Fruit fly (Drosophila melanogaster) whole organism: ENCODE measurements around the gene BtbVII.
A peak's percentile ranks its signal among the peaks of the same experiment; 100 is the strongest.

Experiments
- CG8478 ChIP-seq: fragments of >200 bp; optimal IDR thresholded peaks from 2 replicates; lab custom pipeline; 2018; ENCODE audit warnings: inconsistent platforms
- Dll ChIP-seq: fragments of >200 bp; optimal IDR thresholded peaks from 2 replicates; lab custom pipeline; 2017
- EcR ChIP-seq, 2 experiments: fragments of >200 bp; optimal IDR thresholded peaks; 2 replicates each; lab custom pipeline; 2017; ENCODE audit warnings: missing biosample characterization in 2 of 2, missing genetic modification characterization in 2 of 2, missing genetic modification reagents in 2 of 2
- pan ChIP-seq: fragments of >200 bp; optimal IDR thresholded peaks from 2 replicates; lab custom pipeline; 2017
- psq ChIP-seq: fragments of >200 bp; optimal IDR thresholded peaks from 2 replicates; lab custom pipeline; 2017
- usp ChIP-seq: fragments of >200 bp; optimal IDR thresholded peaks from 2 replicates; lab custom pipeline; 2017; ENCODE audit warnings: missing biosample characterization, missing genetic modification characterization, mixed read lengths

BtbVII gene

DNA sequence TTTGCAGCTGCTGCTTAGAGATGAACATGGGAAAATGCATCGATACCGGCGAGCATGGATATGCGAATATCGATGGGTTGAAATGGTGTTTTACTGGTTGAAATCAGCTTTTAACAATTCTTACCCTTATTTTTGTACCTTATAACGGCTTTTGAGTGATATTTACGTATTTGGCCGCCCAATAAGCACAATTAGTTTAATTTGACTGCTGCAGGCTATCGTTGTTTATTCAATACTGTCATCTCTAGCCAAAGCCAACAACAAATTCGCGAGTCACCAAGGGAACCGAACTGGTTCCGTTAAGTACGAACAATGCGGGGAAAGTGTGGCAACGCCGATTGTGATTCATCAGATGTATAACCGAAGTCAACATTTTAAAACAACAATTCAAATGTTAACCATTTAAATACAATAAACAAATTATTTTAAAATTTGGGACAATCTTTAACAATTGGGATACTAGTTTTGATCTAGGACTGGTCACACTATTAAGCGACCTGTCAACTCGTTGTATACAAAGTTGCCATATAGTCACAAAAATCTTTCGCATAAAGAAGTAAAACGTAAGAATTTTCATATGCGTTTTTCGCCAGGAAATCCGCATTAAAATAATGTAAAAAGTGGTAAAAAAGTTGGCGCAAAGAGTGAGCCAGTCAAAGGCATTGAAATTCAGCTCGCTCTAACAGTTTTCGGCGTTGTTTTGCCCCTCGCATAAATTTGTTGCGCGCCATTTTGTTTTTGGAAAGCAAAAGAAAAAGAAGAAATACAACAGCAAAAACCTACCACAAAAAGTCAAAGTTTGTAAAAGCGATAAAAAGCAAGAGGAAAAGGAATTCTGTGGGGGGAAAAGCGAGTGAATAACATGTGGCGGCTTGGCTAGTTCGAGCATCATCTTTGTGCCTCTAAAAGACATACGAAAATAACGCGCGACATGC is at the start of gene BtbVII, which contains the start of gene Usp5:
BtbVII (plus strand) TSS at position 522 of the 935 bp plus-strand sequence.
Usp5 (minus strand) TSS at position 234 of the 935 bp plus-strand sequence.
- no peak for TF ChIP-seq CG8478
- no peak for TF ChIP-seq EcR (GFP tag; optimal IDR thresholded peaks at IDR 0.05; lab: Kevin White, UChicago)
- TF ChIP-seq usp (GFP tag; lab: Kevin White, UChicago): no peak
- TF ChIP-seq psq (lab: Kevin White, UChicago): no peak
- no peak for TF ChIP-seq pan (lab: Kevin White, UChicago)
- no peak for TF ChIP-seq Dll (lab: Kevin White, UChicago)

DNA sequence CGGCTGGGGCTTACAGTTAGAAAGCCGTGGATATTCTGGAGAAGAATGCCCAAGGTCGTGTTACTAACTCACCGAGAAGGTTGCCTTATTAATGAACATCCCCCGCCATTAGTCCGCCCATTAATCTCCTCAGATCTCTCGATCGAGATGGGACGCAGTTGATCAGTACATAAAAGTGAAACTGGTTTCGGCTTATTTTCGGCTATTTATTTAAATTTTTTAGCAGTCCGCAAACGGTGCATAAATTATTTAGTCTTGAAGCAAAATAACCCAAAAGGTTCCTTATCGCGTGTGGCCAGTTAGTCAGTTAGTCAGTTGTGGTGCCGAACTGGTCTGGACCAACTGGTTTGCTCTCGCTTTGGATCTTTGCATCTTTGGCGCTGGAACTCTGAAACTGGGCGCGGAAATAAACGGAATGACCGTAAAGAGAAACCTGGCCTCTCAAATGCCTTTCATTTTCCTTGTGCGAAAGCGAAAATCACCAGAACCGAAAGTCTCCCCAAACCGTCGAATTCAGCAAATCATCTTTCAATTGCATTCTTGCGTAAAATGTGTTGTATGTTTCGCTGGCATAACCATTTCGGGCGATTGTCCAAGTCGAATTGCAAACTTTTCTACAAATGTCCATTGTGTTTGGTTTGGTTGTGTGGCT is 49.5 kb upstream of the BtbVII start:
- no peak for TF ChIP-seq Dll (lab: Kevin White, UChicago)
- TF ChIP-seq pan (lab: Kevin White, UChicago): no peak
- no peak for TF ChIP-seq CG8478
- no peak for TF ChIP-seq EcR (GFP tag; optimal IDR thresholded peaks at IDR 0.05; lab: Kevin White, UChicago)
- no peak for TF ChIP-seq usp (GFP tag; lab: Kevin White, UChicago)
- no peak for TF ChIP-seq psq (lab: Kevin White, UChicago)

DNA sequence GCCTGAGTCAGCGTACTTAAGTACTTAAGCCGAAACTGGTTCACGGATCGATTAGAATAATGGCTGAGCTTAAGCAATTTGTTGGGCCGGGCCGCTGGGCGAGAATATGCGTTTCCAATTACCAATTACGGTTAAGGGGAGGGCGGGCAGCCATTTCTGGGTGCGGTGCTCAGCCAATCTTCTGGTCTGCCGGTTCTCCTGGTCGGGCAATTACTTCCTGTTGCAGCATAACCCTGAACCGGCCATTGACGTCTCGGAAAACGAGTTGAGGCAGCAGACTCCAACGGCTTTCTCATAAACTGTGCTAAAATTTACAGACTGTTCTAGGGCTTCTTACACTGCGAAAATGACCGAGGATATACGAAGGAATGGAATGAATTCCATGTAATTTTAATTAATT is 47.3 kb upstream of the BtbVII start:
- TF ChIP-seq psq (lab: Kevin White, UChicago): no peak
- TF ChIP-seq pan (lab: Kevin White, UChicago): no peak
- no peak for TF ChIP-seq usp (GFP tag; lab: Kevin White, UChicago)
- TF ChIP-seq Dll (lab: Kevin White, UChicago): no peak
- TF ChIP-seq CG8478: no peak
- TF ChIP-seq EcR (GFP tag; optimal IDR thresholded peaks at IDR 0.05; lab: Kevin White, UChicago): peak in 1 of 2 experiments; percentile 55

DNA sequence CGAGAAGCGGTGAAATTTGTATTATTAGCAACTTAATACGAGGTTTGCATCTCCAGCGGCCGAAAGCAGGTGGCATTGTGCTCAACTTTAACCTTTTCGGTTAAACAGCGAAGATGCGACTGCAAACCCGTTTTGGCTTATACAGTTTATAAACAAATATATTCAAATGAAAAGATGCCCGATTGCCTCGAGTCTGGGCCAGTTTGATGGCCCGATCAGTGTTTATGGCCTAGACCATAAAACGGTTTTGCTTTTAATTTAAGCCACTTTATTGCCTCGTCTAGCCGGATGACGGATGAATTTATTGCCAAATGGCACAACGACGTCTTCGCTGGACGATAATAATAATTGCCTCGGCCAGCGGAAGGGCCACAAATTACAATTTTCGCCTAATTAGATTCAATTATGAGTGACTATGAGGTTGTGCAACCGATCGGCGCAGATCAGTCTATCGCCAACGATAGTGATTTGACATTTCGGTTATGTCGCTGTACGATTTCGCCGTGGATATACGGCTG is 45.9 kb upstream of the BtbVII start:
- no peak for TF ChIP-seq usp (GFP tag; lab: Kevin White, UChicago)
- TF ChIP-seq psq (lab: Kevin White, UChicago): no peak
- no peak for TF ChIP-seq CG8478
- no peak for TF ChIP-seq EcR (GFP tag; optimal IDR thresholded peaks at IDR 0.05; lab: Kevin White, UChicago)
- TF ChIP-seq Dll (lab: Kevin White, UChicago): no peak
- TF ChIP-seq pan (lab: Kevin White, UChicago): no peak

DNA sequence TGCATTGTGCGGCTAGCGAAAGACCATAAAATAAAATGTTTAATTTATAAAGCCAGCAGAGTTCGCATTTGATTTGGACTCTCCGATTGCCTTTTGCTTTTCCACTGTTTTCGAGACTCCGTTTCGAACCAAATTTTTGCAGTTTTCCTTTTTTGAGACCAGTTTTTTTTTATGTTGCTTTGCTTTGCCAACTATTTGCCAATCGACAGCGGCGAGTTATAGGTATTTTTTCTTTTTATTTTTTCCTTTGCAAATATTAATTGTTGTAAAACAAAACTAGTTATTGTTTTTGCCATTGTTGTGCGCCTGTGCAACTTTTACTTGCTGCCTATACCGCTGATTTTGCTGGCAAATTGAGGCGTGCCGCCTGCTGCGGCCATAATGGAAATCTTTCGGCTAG is 42.9 kb upstream of the BtbVII start:
- TF ChIP-seq EcR (GFP tag; optimal IDR thresholded peaks at IDR 0.05; lab: Kevin White, UChicago) (no peak), psq (lab: Kevin White, UChicago) (no peak), CG8478 (no peak), usp (GFP tag; lab: Kevin White, UChicago) (no peak), Dll (lab: Kevin White, UChicago) (no peak), pan (lab: Kevin White, UChicago) (no peak)

DNA sequence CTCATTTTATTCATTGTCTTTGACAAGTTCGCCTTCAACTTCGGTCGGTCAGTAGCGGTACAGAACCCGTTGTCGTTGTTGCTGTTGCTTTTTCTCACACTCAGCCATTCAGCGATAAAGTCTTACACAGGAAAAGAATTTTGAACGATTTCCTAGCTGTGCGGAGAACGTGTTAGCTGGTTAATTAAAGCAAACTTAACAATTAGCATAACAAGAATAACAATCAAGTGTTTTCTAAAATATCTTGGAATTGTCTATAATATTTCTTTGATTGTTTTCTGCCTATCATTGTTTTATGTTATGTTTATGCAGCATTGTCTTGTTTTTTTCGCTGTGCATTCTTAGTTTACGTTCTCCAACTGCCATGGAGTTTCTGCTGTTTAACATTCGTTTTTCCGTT is 42.3 kb upstream of the BtbVII start:
- TF ChIP-seq CG8478: no peak
- TF ChIP-seq psq (lab: Kevin White, UChicago): no peak
- TF ChIP-seq Dll (lab: Kevin White, UChicago): no peak
- TF ChIP-seq EcR (GFP tag; optimal IDR thresholded peaks at IDR 0.05; lab: Kevin White, UChicago): no peak
- no peak for TF ChIP-seq pan (lab: Kevin White, UChicago)
- no peak for TF ChIP-seq usp (GFP tag; lab: Kevin White, UChicago)

DNA sequence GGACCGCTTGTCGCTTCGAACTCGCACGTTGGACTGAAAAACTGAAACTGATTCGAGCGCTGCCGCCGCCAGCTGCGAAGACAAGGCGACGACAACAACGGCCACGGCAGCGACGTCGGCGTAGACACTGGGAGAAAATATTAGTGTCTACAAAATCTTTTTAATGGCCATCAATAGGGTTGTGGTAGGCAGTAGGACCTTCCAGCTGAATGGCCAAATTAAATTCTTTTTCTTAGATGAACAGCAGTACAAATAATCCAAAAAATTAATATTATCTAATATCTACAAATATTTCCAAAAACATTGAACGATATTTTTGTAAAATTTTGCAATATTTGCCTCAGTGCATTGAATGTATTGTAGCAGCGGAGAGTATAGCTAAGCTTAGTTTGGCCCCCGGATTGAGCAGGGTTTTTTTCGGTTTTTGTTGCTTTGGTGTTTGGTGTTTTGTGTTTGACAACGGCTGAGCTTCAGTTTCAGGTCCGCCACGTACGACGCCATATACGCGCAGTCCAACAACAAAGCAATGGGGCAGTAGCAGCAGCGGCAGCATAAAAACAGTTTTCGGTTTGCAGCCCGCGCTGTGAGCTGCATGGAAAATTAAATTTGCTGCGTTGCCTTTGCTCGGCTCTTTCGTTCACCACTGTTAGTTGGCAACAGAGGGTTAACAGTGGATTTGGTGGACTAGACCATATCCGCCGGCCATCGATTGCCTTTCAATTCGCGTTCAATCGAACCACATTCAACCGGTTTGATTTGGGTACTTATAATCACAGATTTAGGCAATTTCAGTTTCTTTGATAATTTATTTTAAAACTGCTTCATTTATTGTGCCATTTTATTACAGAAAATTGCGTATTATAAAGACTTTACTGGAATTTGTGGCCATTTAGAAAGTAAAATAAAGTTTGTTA is 41.3 kb upstream of the BtbVII start, which contains the start of gene Cht7:
Cht7 (minus strand) TSS at position 51 of the 914 bp plus-strand sequence.
- no peak for TF ChIP-seq psq (lab: Kevin White, UChicago)
- TF ChIP-seq EcR (GFP tag; optimal IDR thresholded peaks at IDR 0.05; lab: Kevin White, UChicago): no peak
- TF ChIP-seq Dll (lab: Kevin White, UChicago): no peak
- TF ChIP-seq usp (GFP tag; lab: Kevin White, UChicago): no peak
- no peak for TF ChIP-seq pan (lab: Kevin White, UChicago)
- TF ChIP-seq CG8478: no peak

DNA sequence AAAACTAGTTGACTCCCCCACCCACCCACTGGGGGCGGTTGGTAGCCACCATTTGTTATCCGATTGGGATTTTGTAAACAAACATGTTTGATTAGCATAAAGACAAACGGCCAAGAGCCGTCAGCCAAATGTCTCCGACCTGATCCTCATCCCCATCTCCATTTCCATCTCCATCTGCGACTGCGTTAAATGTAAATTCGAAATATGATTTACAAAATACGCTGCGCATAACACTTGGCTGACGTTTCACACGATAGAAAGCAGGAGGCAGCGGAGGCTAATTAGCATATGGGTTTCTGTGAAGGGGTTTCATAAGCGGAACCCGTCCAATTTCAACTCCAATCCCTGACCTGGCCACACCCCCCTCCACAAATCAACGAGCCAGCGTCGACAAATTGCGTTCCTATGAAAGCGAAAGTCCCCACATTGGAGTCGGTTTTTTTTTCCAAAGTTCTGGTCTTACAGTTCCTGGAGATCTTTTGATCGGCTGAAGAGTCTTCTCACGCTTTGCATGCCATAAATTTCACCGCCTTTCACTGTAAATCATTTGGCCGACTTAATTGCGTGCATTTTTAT is 40.3 kb upstream of the BtbVII start:
- TF ChIP-seq usp (GFP tag; lab: Kevin White, UChicago) (no peak), Dll (lab: Kevin White, UChicago) (no peak), EcR (GFP tag; optimal IDR thresholded peaks at IDR 0.05; lab: Kevin White, UChicago) (no peak), CG8478 (no peak), psq (lab: Kevin White, UChicago) (no peak), pan (lab: Kevin White, UChicago) (no peak)

DNA sequence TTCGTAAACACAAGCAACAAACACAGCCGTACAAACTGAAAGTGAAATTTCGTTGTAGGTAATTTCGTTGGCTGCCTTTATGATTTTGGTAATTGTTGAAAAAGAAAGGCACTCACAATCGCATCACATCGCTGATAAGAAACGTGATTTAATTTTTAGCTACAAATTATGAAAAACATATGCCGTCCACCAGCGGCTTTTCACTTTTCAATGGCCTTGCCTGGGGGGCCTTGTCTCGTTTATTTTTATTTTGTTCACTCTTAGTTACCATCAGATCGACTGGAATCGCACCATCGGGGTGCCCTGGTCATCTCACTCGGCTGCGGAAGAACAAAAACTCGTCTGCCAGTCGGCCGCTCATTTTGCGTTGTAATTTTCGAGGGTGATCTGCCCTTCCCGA is 39.5 kb upstream of the BtbVII start:
- TF ChIP-seq usp (GFP tag; lab: Kevin White, UChicago) (no peak), Dll (lab: Kevin White, UChicago) (no peak), EcR (GFP tag; optimal IDR thresholded peaks at IDR 0.05; lab: Kevin White, UChicago) (no peak), psq (lab: Kevin White, UChicago) (no peak), pan (lab: Kevin White, UChicago) (no peak), CG8478 (no peak)
